Fruit fly (Drosophila melanogaster) whole organism, wandering third instar larva: ENCODE measurements around the gene Pak3.

ENCODE experiments used
- CG32264 ChIP-seq: fragments of 200-800 bp; sonication (Bioruptor generic); optimal IDR thresholded peaks from 2 replicates; lab custom pipeline; 2016; ENCODE audit warnings: missing biosample characterization, missing genetic modification characterization
- CG9705 ChIP-seq: fragments of 200-800 bp; sonication (Bioruptor generic); optimal IDR thresholded peaks from 2 replicates; lab custom pipeline; 2018; ENCODE audit warnings: missing biosample characterization, mild to moderate bottlenecking, missing genetic modification characterization
- CrebA ChIP-seq: fragments of 200-800 bp; sonication (Bioruptor generic); optimal IDR thresholded peaks from 2 replicates; lab custom pipeline; 2016; ENCODE audit warnings: missing biosample characterization, mild to moderate bottlenecking, missing genetic modification characterization, borderline replicate concordance
- Dfd ChIP-seq: fragments of >200 bp; optimal IDR thresholded peaks from 2 replicates; lab custom pipeline; 2017; ENCODE audit warnings: missing biosample characterization, missing genetic modification characterization
- Dif ChIP-seq: fragments of 200-275, 200-300 bp; sonication (Bioruptor generic); optimal IDR thresholded peaks from 2 replicates; lab custom pipeline; 2018; ENCODE audit warnings: missing biosample characterization, missing genetic modification characterization; ENCODE audit not compliant: partially characterized antibody
- GATAd ChIP-seq: sonication (Bioruptor generic); optimal IDR thresholded peaks from 2 replicates; lab custom pipeline; 2016; ENCODE audit warnings: missing biosample characterization, missing genetic modification characterization
- HLH106 ChIP-seq: fragments of 200-800 bp; optimal IDR thresholded peaks from 3 replicates; lab custom pipeline; 2019; ENCODE audit warnings: missing biosample characterization, mild to moderate bottlenecking, missing genetic modification characterization, moderate library complexity
- Hr78 ChIP-seq: fragments of >200 bp; optimal IDR thresholded peaks from 2 replicates; lab custom pipeline; 2017; ENCODE audit warnings: missing biosample characterization, missing genetic modification characterization
- Hr83 ChIP-seq: fragments of 200-300 bp; sonication (Bioruptor generic); optimal IDR thresholded peaks from 2 replicates; lab custom pipeline; 2016; ENCODE audit warnings: missing biosample characterization, mild to moderate bottlenecking, missing genetic modification characterization, moderate library complexity; ENCODE audit not compliant: poor library complexity, severe bottlenecking
- Jra ChIP-seq: sonication (Bioruptor generic); optimal IDR thresholded peaks from 2 replicates; lab custom pipeline; 2016; ENCODE audit warnings: missing biosample characterization, missing genetic modification characterization
- Mio ChIP-seq: sonication (Bioruptor generic); optimal IDR thresholded peaks from 2 replicates; lab custom pipeline; 2016; ENCODE audit warnings: missing biosample characterization, missing genetic modification characterization
- Myc ChIP-seq: fragments of >200 bp; optimal IDR thresholded peaks from 2 replicates; lab custom pipeline; 2017
- N ChIP-seq: fragments of >200 bp; optimal IDR thresholded peaks from 2 replicates; lab custom pipeline; 2018; ENCODE audit warnings: missing biosample characterization, missing external identifiers, missing genetic modification characterization
- OdsH ChIP-seq: fragments of 200-800 bp; sonication (Bioruptor generic); optimal IDR thresholded peaks from 2 replicates; lab custom pipeline; 2016; ENCODE audit warnings: missing biosample characterization, mild to moderate bottlenecking, missing genetic modification characterization
- Rel ChIP-seq, 2 experiments: fragments of 200-800 bp; sonication (Bioruptor generic) in 1 of 2; optimal IDR thresholded peaks; 2 replicates in 1 of 2; 3 replicates in 1 of 2; lab custom pipeline; 2016 to 2019; ENCODE audit warnings: mild to moderate bottlenecking in 2 of 2, missing biosample characterization in 2 of 2, missing genetic modification characterization in 2 of 2, moderate library complexity in 1 of 2
- Sp1 ChIP-seq: fragments of 200-800 bp; sonication (Bioruptor generic); optimal IDR thresholded peaks from 3 replicates; lab custom pipeline; 2019; ENCODE audit warnings: missing biosample characterization, mild to moderate bottlenecking, missing genetic modification characterization, moderate library complexity
- brk ChIP-seq: fragments of 200-800 bp; sonication (Bioruptor generic); optimal IDR thresholded peaks from 2 replicates; lab custom pipeline; 2016; ENCODE audit warnings: missing biosample characterization, mild to moderate bottlenecking, missing genetic modification characterization
- dl ChIP-seq, 2 experiments: fragments of 175-275, 200-275 bp in 1 of 2; fragments of 200-275 bp in 1 of 2; sonication (Bioruptor generic); optimal IDR thresholded peaks; lab custom pipeline; 2018; ENCODE audit warnings: mild to moderate bottlenecking in 2 of 2, missing biosample characterization in 2 of 2, missing genetic modification characterization in 2 of 2, moderate library complexity in 2 of 2; ENCODE audit not compliant: partially characterized antibody in 2 of 2, insufficient read depth in 1 of 2
- dsf ChIP-seq: sonication (Bioruptor generic); optimal IDR thresholded peaks from 2 replicates; lab custom pipeline; 2016; ENCODE audit warnings: missing biosample characterization, missing genetic modification characterization, borderline replicate concordance
- ey ChIP-seq: fragments of 200-800 bp; sonication (Bioruptor generic); optimal IDR thresholded peaks from 2 replicates; lab custom pipeline; 2016; ENCODE audit warnings: missing biosample characterization, missing genetic modification characterization
- foxo ChIP-seq, 2 experiments: fragments of 200-800 bp; sonication (Bioruptor generic); optimal IDR thresholded peaks; 2 replicates in 1 of 2; 3 replicates in 1 of 2; lab custom pipeline; 2016 to 2017; ENCODE audit warnings: missing biosample characterization in 2 of 2, missing genetic modification characterization in 2 of 2
- fru ChIP-seq: fragments of 200-800 bp; sonication (Bioruptor generic); optimal IDR thresholded peaks from 3 replicates; lab custom pipeline; 2016; ENCODE audit warnings: missing biosample characterization, mild to moderate bottlenecking, missing genetic modification characterization
- h ChIP-seq: fragments of 200-800 bp; sonication (Bioruptor generic); optimal IDR thresholded peaks from 3 replicates; lab custom pipeline; 2016; ENCODE audit warnings: missing biosample characterization, mild to moderate bottlenecking, missing genetic modification characterization
- jim ChIP-seq: fragments of 175-275, 200-325 bp; sonication (Bioruptor generic); optimal IDR thresholded peaks from 2 replicates; lab custom pipeline; 2016; ENCODE audit warnings: missing biosample characterization, mild to moderate bottlenecking, missing genetic modification characterization
- lola ChIP-seq: fragments of >200 bp; optimal IDR thresholded peaks from 2 replicates; lab custom pipeline; 2017; ENCODE audit warnings: missing biosample characterization, missing genetic modification characterization
- pan ChIP-seq: fragments of >200 bp; optimal IDR thresholded peaks from 2 replicates; lab custom pipeline; 2017
- psq ChIP-seq: fragments of 200-800 bp; sonication (Bioruptor generic); optimal IDR thresholded peaks from 3 replicates; lab custom pipeline; 2017; ENCODE audit warnings: missing biosample characterization, mild to moderate bottlenecking, missing genetic modification characterization, moderate library complexity
- rgr ChIP-seq: fragments of 200-800 bp; sonication (Bioruptor generic); optimal IDR thresholded peaks from 3 replicates; lab custom pipeline; 2016; ENCODE audit warnings: missing biosample characterization, mild to moderate bottlenecking, missing genetic modification characterization
- sage ChIP-seq: fragments of 200-800 bp; sonication (Bioruptor generic); optimal IDR thresholded peaks from 2 replicates; lab custom pipeline; 2016; ENCODE audit warnings: missing biosample characterization, mild to moderate bottlenecking, missing genetic modification characterization
- sv ChIP-seq: fragments of 200-800 bp; sonication (Bioruptor generic); optimal IDR thresholded peaks from 3 replicates; lab custom pipeline; 2016; ENCODE audit warnings: missing biosample characterization, missing genetic modification characterization
- tai ChIP-seq: sonication (Bioruptor generic); optimal IDR thresholded peaks from 2 replicates; lab custom pipeline; 2016; ENCODE audit warnings: missing biosample characterization, missing genetic modification characterization
- usp ChIP-seq: fragments of >200 bp; optimal IDR thresholded peaks from 2 replicates; lab custom pipeline; 2017; ENCODE audit warnings: missing biosample characterization, missing genetic modification characterization
- woc ChIP-seq: sonication (Bioruptor generic); optimal IDR thresholded peaks from 2 replicates; lab custom pipeline; 2016; ENCODE audit warnings: missing biosample characterization, mild to moderate bottlenecking, missing genetic modification characterization

Gene Pak3

dm6 chr3R:16410706-16411105 is 42.9 kb downstream of the Pak3 start:
- TF ChIP-seq GATAd (GFP tag; lab: Kevin White, UChicago) (no peak), brk (GFP tag; lab: Kevin White, UChicago) (no peak), CG9705 (GFP tag; lab: Kevin White, UChicago) (no peak)

dm6 chr3R:16408434-16408833 is 45.2 kb downstream of the Pak3 start:
- TF ChIP-seq dsf (no peak), sage (GFP tag; lab: Kevin White, UChicago) (no peak), Jra (GFP tag; lab: Kevin White, UChicago) (no peak), dl (GFP tag; optimal IDR thresholded peaks at IDR 0.05; lab: Kevin White, UChicago; ENCODE audit: insufficient read depth in 1 of 2, partially characterized antibody in 2 of 2) (no peak), lola (no peak), fru (GFP tag; lab: Kevin White, UChicago) (no peak), psq (no peak), Hr78 (GFP tag; lab: Kevin White, UChicago) (no peak), ey (no peak), Dif (GFP tag; lab: Kevin White, UChicago) (no peak), N (GFP tag; lab: Kevin White, UChicago) (no peak), usp (no peak), CG9705 (GFP tag; lab: Kevin White, UChicago) (no peak), rgr (GFP tag; lab: Kevin White, UChicago) (no peak), HLH106 (tag; lab: Kevin White, UChicago) (no peak), Rel (GFP tag; optimal IDR thresholded peaks at IDR 0.05; lab: Kevin White, UChicago) (no peak), Rel (tag; optimal IDR thresholded peaks at IDR 0.05; lab: Kevin White, UChicago) (no peak)

- TF ChIP-seq woc (GFP tag; lab: Kevin White, UChicago), result no peak
- TF ChIP-seq CrebA (GFP tag; lab: Kevin White, UChicago), result no peak
- TF ChIP-seq sage (GFP tag; lab: Kevin White, UChicago), result no peak
- no peak for TF ChIP-seq Sp1 (GFP tag; lab: Kevin White, UChicago)
- TF ChIP-seq CG32264, result no peak
- no peak for TF ChIP-seq tai (GFP tag; lab: Kevin White, UChicago)
- TF ChIP-seq fru (GFP tag; lab: Kevin White, UChicago), result no peak
- TF ChIP-seq OdsH (GFP tag; lab: Kevin White, UChicago), result no peak
- no peak for TF ChIP-seq Hr78 (GFP tag; lab: Kevin White, UChicago)
- TF ChIP-seq CG9705 (GFP tag; lab: Kevin White, UChicago), result no peak
- TF ChIP-seq h (GFP tag; lab: Kevin White, UChicago), result no peak
These were observed 47.0 kb downstream of the Pak3 start for dm6 chr3R:16406618-16407017.

- TF ChIP-seq sv (GFP tag; lab: Kevin White, UChicago), result no peak
- peak; percentile 11 for TF ChIP-seq Dif (GFP tag; lab: Kevin White, UChicago)
These were observed 49.9 kb downstream of the Pak3 start for dm6 chr3R:16403734-16404057.

dm6 chr3R:16403023-16403733 is 50.4 kb downstream of the Pak3 start, which contains the start of gene ss:
TSS of gene ss (minus strand) at chr3R:16403690.
- TF ChIP-seq tai (GFP tag; lab: Kevin White, UChicago) (no peak), pan (lab: Kevin White, UChicago) (peak; percentile 38)

- TF ChIP-seq Hr78 (GFP tag; lab: Kevin White, UChicago), result no peak
- TF ChIP-seq pan (lab: Kevin White, UChicago), result no peak
- no peak for TF ChIP-seq foxo (GFP tag; optimal IDR thresholded peaks at IDR 0.05; lab: Kevin White, UChicago)
- no peak for TF ChIP-seq HLH106 (tag; lab: Kevin White, UChicago)
- no peak for TF ChIP-seq Myc (lab: Kevin White, UChicago)
- TF ChIP-seq Rel (GFP tag; optimal IDR thresholded peaks at IDR 0.05; lab: Kevin White, UChicago), result no peak
- TF ChIP-seq Rel (tag; optimal IDR thresholded peaks at IDR 0.05; lab: Kevin White, UChicago), result no peak
- no peak for TF ChIP-seq dsf
- no peak for TF ChIP-seq Hr83 (GFP tag; lab: Kevin White, UChicago)
- TF ChIP-seq Dfd (GFP tag; lab: Kevin White, UChicago), result no peak
- no peak for TF ChIP-seq jim
- TF ChIP-seq rgr (GFP tag; lab: Kevin White, UChicago), result no peak
- TF ChIP-seq dl (GFP tag; optimal IDR thresholded peaks at IDR 0.05; lab: Kevin White, UChicago; ENCODE audit: insufficient read depth in 1 of 2, partially characterized antibody in 2 of 2), result no peak
- no peak for TF ChIP-seq Mio (GFP tag; lab: Kevin White, UChicago)
- TF ChIP-seq sv (GFP tag; lab: Kevin White, UChicago), result no peak
These were observed 57.1 kb downstream of the Pak3 start for dm6 chr3R:16396565-16396964.
